Worm (Caenorhabditis elegans) whole organism, midembryonic: ENCODE measurements around the gene scc-2.

Experiments
- T22C8.4 ChIP-seq: fragments of 200-800 bp; sonication (Bioruptor generic); IDR thresholded peaks from 2 replicates; pipeline ENCODE4 v1.3.6; 2022; ENCODE audit warnings: missing genetic modification characterization, missing compliant biosample characterization
- cog-1 ChIP-seq: sonication (generic microtip); optimal IDR thresholded peaks from 2 replicates; lab custom pipeline; 2016; ENCODE audit warnings: missing genetic modification characterization, missing compliant biosample characterization
- flt-1 ChIP-seq: fragments of 200-800 bp; sonication (Bioruptor generic); IDR thresholded peaks from 2 replicates; pipeline ENCODE4 v1.3.6; 2022; ENCODE audit warnings: missing genetic modification characterization, missing compliant biosample characterization
- med-1 ChIP-seq: sonication (generic microtip); optimal IDR thresholded peaks from 2 replicates; lab custom pipeline; 2017; ENCODE audit warnings: missing genetic modification characterization, mild to moderate bottlenecking, missing compliant biosample characterization, antibody characterized with exemption, missing genetic modification reagents; ENCODE audit not compliant: insufficient read depth
- ref-1 ChIP-seq: fragments of 200-800 bp; sonication (Bioruptor generic); conservative IDR thresholded peaks from 2 replicates; pipeline ENCODE4 v1.3.6; 2022; ENCODE audit warnings: missing genetic modification reagents, missing genetic modification characterization, missing compliant biosample characterization
- ztf-23 ChIP-seq: fragments of 200-800 bp; sonication (Bioruptor generic); IDR thresholded peaks from 2 replicates; pipeline ENCODE4 v1.3.6; 2022; ENCODE audit warnings: missing genetic modification reagents, missing genetic modification characterization, missing compliant biosample characterization
- ztf-29 ChIP-seq: fragments of 200-800 bp; sonication (Bioruptor generic); IDR thresholded peaks from 2 replicates; pipeline ENCODE4 v1.3.6; 2022; ENCODE audit warnings: missing genetic modification reagents, missing genetic modification characterization, missing compliant biosample characterization

DNA sequence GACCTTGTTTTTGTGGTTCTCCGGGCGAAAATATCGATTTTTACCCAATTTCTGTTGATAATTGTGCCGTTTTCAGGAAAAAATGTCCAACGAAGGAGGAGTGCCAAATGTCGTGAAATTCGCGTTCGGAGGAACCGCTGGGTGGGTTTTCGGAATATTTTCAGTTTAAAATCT lies 23.0 kb upstream of the scc-2 start, which contains the start of gene misc-1:
- no peak for TF ChIP-seq ztf-29 (GFP tag; lab: Robert Waterston, UW)
- TF ChIP-seq T22C8.4: 0 out of 2 replicates have a peak, but pooled peaks have one; percentile 20
- TF ChIP-seq flt-1 (GFP tag; lab: Robert Waterston, UW): no peak
- TF ChIP-seq ref-1 (GFP tag; lab: Robert Waterston, UW): no peak
- no peak for TF ChIP-seq med-1 (GFP tag; lab: Kevin White, UChicago)
- no peak for TF ChIP-seq ztf-23
- no peak for TF ChIP-seq cog-1 (tag; lab: Kevin White, UChicago)
